Worm (Caenorhabditis elegans): ENCODE measurements around the gene kqt-3.
A peak's percentile ranks its signal among the peaks of the same experiment; 100 is the strongest.

DNA sequence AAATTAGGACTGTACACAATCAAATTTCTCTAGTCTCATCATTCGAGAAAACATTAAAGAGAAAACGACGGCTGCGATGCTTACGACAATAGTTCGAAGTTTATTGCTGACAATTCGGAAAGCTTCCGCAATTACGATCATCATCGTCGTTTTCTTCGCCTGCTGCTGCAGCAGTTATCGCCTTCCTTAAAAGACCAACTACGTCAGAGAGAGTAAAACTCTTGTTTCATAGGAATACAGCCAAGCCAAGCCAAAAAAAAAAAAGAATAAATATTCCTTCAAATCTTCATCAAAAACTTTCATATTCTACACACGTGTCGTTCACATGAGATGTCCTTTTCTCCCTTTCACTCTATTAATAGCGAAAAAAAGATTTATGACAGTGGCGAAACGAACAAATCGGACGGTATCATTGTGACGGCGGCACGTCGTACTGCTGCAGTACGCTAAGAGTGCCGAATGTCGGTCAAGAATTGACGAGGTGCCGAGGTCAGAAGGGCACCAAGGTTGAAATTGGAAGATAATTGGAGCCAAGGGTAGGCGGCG, 16.2 kb upstream of the kqt-3 start:
- TF ChIP-seq mab-5 (tag; optimal IDR thresholded peaks at IDR 0.05) (no peak), ceh-39 (tag; optimal IDR thresholded peaks at IDR 0.05) (no peak), blmp-1 (tag; optimal IDR thresholded peaks at IDR 0.05) (peak; percentile 38), elt-1 (tag; optimal IDR thresholded peaks at IDR 0.05; ENCODE audit: borderline replicate concordance, insufficient read depth) (no peak), nhr-12 (tag; optimal IDR thresholded peaks at IDR 0.05) (no peak), snpc-4 (tag; optimal IDR thresholded peaks at IDR 0.05) (no peak), unc-120 (tag; optimal IDR thresholded peaks at IDR 0.05; ENCODE audit: poor library complexity, severe bottlenecking) (no peak), nhr-76 (tag; optimal IDR thresholded peaks at IDR 0.05) (no peak), lin-13 (tag; optimal IDR thresholded peaks at IDR 0.05) (no peak), sptf-1 (tag; optimal IDR thresholded peaks at IDR 0.05) (no peak), sem-2 (GFP tag; optimal IDR thresholded peaks at IDR 0.05) (no peak), drap-1 (GFP tag; optimal IDR thresholded peaks at IDR 0.05) (no peak)
